Fruit fly (Drosophila melanogaster) whole organism: Measurements from ENCODE around the gene Tim17b1.

Source experiments
- CG8478 ChIP-seq: fragments of >200 bp; optimal IDR thresholded peaks from 2 replicates; lab custom pipeline; 2018; ENCODE audit warnings: inconsistent platforms
- Dll ChIP-seq: fragments of >200 bp; optimal IDR thresholded peaks from 2 replicates; lab custom pipeline; 2017
- EcR ChIP-seq, 2 experiments: fragments of >200 bp; optimal IDR thresholded peaks; 2 replicates each; lab custom pipeline; 2017; ENCODE audit warnings: missing biosample characterization in 2 of 2, missing genetic modification characterization in 2 of 2, missing genetic modification reagents in 2 of 2
- pan ChIP-seq: fragments of >200 bp; optimal IDR thresholded peaks from 2 replicates; lab custom pipeline; 2017
- psq ChIP-seq: fragments of >200 bp; optimal IDR thresholded peaks from 2 replicates; lab custom pipeline; 2017
- usp ChIP-seq: fragments of >200 bp; optimal IDR thresholded peaks from 2 replicates; lab custom pipeline; 2017; ENCODE audit warnings: missing biosample characterization, missing genetic modification characterization, mixed read lengths

DNA sequence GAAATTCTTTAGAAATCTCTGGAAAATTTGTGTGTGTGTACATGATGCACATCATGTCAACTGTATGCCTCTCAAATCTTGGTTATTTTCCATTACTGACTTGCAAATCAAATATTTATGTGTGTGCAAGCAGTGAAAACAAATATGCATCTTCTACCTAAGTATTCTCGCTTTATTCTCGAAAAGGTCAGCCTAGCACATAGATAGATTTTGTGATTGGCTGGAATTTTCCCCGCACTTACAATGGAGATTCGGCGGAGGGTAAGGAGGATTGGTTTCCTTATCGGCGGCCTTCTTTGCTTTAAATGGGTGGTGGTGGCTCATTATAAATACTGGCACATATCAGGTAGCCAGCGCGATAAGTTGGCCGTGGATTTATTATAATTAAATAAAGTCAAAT is 28.0 kb downstream of the Tim17b1 start:
- TF ChIP-seq Dll (lab: Kevin White, UChicago) (no peak), CG8478 (lab: Kevin White, UChicago) (no peak), usp (GFP tag; lab: Kevin White, UChicago) (no peak), EcR (GFP tag; optimal IDR thresholded peaks at IDR 0.05; lab: Kevin White, UChicago) (no peak), psq (lab: Kevin White, UChicago) (no peak), pan (lab: Kevin White, UChicago) (no peak)
